Fruit fly (Drosophila melanogaster): ENCODE data around the gene CG10621.

CG10621 gene

dm6 chr2L:18951674-18952073 is 2.6 kb downstream of the CG10621 start, which contains the start of gene Nedd8:
Gene Nedd8 (minus strand): TSS chr2L:18951837.
- peak; percentile 21 for TF ChIP-seq fkh (GFP tag; optimal IDR thresholded peaks at IDR 0.05)
- TF ChIP-seq achi (GFP tag; optimal IDR thresholded peaks at IDR 0.05): peak; percentile 91
- no peak for TF ChIP-seq dsx (GFP tag; optimal IDR thresholded peaks at IDR 0.05; ENCODE audit: poor library complexity, severe bottlenecking)
- TF ChIP-seq CG3919 (GFP tag; optimal IDR thresholded peaks at IDR 0.05): no peak
- TF ChIP-seq Met (GFP tag; optimal IDR thresholded peaks at IDR 0.05): no peak

dm6 chr2L:18948724-18949108 is 5.5 kb downstream of the CG10621 start, which contains the start of gene CG10428:
Gene CG10428 (plus strand): TSS chr2L:18948884.
- no peak for TF ChIP-seq CG6276 (GFP tag; optimal IDR thresholded peaks at IDR 0.05)
- peak; percentile 53 for TF ChIP-seq fkh (GFP tag; optimal IDR thresholded peaks at IDR 0.05)

- TF ChIP-seq Eip93F (GFP tag; optimal IDR thresholded peaks at IDR 0.05): no peak
- peak; percentile 38 for TF ChIP-seq Blimp-1 (GFP tag; optimal IDR thresholded peaks at IDR 0.05)
- TF ChIP-seq Gug (GFP tag; IDR thresholded peaks at IDR 0.05): peak; percentile 55
- TF ChIP-seq Ets21C (GFP tag; optimal IDR thresholded peaks at IDR 0.05): peak; percentile 64
- peak; percentile 86 for TF ChIP-seq fd59A (GFP tag; optimal IDR thresholded peaks at IDR 0.05)
- TF ChIP-seq fd85E (GFP tag; optimal IDR thresholded peaks at IDR 0.05): no peak
- TF ChIP-seq CG6792 (GFP tag; optimal IDR thresholded peaks at IDR 0.05): peak; percentile 85
- TF ChIP-seq CG1621 (tag; optimal IDR thresholded peaks at IDR 0.05): peak; percentile 75
- TF ChIP-seq CG11294 (GFP tag; IDR thresholded peaks at IDR 0.05): no peak
- peak; percentile 84 for TF ChIP-seq Sox102F (GFP tag; optimal IDR thresholded peaks at IDR 0.05)
- TF ChIP-seq achi (GFP tag; optimal IDR thresholded peaks at IDR 0.05): peak; percentile 83
- peak; percentile 89 for TF ChIP-seq CG3032 (tag; optimal IDR thresholded peaks at IDR 0.05)
- peak; percentile 59 for TF ChIP-seq CG4318 (GFP tag; optimal IDR thresholded peaks at IDR 0.05)
- TF ChIP-seq CG10669 (GFP tag; optimal IDR thresholded peaks at IDR 0.05): peak; percentile 81
- peak; percentile 91 for TF ChIP-seq CG8119 (GFP tag; IDR thresholded peaks at IDR 0.05)
- peak; percentile 75 for TF ChIP-seq CG34406 (GFP tag; optimal IDR thresholded peaks at IDR 0.05)
- peak; percentile 84 for TF ChIP-seq svp (GFP tag)
- TF ChIP-seq CG10631 (GFP tag; optimal IDR thresholded peaks at IDR 0.05): peak; percentile 91
- peak; percentile 88 for TF ChIP-seq Met (GFP tag; optimal IDR thresholded peaks at IDR 0.05)
- TF ChIP-seq net (GFP tag; optimal IDR thresholded peaks at IDR 0.05): peak; percentile 78
- peak; percentile 38 for TF ChIP-seq dac (GFP tag; optimal IDR thresholded peaks at IDR 0.05)
- TF ChIP-seq cyc (GFP tag; optimal IDR thresholded peaks at IDR 0.05): peak; percentile 78
- TF ChIP-seq CG9139 (GFP tag; optimal IDR thresholded peaks at IDR 0.05): peak; percentile 69
- TF ChIP-seq Sox15 (GFP tag; optimal IDR thresholded peaks at IDR 0.05): peak; percentile 52
- TF ChIP-seq CG6854 (GFP tag; optimal IDR thresholded peaks at IDR 0.05): no peak
- TF ChIP-seq vri (GFP tag; optimal IDR thresholded peaks at IDR 0.05): peak; percentile 79
- peak; percentile 85 for TF ChIP-seq Ets96B (tag; optimal IDR thresholded peaks at IDR 0.05)
- TF ChIP-seq Lpt (GFP tag; optimal IDR thresholded peaks at IDR 0.05): peak; percentile 85
- TF ChIP-seq CG31627 (GFP tag; optimal IDR thresholded peaks at IDR 0.05): peak; percentile 81
- TF ChIP-seq eg (GFP tag; IDR thresholded peaks at IDR 0.05): peak; percentile 52; the same call in 2 of the 3 replicates
- TF ChIP-seq CG7368 (GFP tag; optimal IDR thresholded peaks at IDR 0.05): peak; percentile 64
- TF ChIP-seq acj6 (GFP tag; optimal IDR thresholded peaks at IDR 0.05): peak; percentile 92
- peak in 1 of 2 experiments; percentile 90 for TF ChIP-seq salr (GFP tag; optimal IDR thresholded peaks at IDR 0.05)
- peak; percentile 87 for TF ChIP-seq CG15336 (GFP tag; IDR thresholded peaks at IDR 0.05)
- peak; percentile 43 for TF ChIP-seq CG11902 (GFP tag; optimal IDR thresholded peaks at IDR 0.05)
- TF ChIP-seq CG6808 (GFP tag; optimal IDR thresholded peaks at IDR 0.05): peak; percentile 89
- peak; percentile 73 for TF ChIP-seq CG6163 (GFP tag; IDR thresholded peaks at IDR 0.05)
- peak; percentile 53 for TF ChIP-seq CG8319 (GFP tag; optimal IDR thresholded peaks at IDR 0.05)
- TF ChIP-seq OdsH (GFP tag; optimal IDR thresholded peaks at IDR 0.05): peak; percentile 84
- TF ChIP-seq Smox (GFP tag; optimal IDR thresholded peaks at IDR 0.05): peak; percentile 82
- TF ChIP-seq fkh (GFP tag; optimal IDR thresholded peaks at IDR 0.05): no peak
- TF ChIP-seq CG16779 (tag; optimal IDR thresholded peaks at IDR 0.05): peak; percentile 41
- peak; percentile 82 for TF ChIP-seq topi (GFP tag; optimal IDR thresholded peaks at IDR 0.05)
- peak; percentile 86 for TF ChIP-seq dsx (GFP tag; optimal IDR thresholded peaks at IDR 0.05; ENCODE audit: poor library complexity, severe bottlenecking)
Observed at dm6 chr2L:18948065-18948723, 6.0 kb downstream of the CG10621 start.
